Worm (Caenorhabditis elegans): ENCODE measurements around the gene F19C6.2.

ce11 chrX:10026347-10026746 lies 25.6 kb downstream of the F19C6.2 start:
- TF ChIP-seq ztf-11 (tag; optimal IDR thresholded peaks at IDR 0.05) = no peak
- TF ChIP-seq elt-3 (tag; optimal IDR thresholded peaks at IDR 0.05) = no peak

All from whole organism, L2 larva.